Fruit fly (Drosophila melanogaster) whole organism, embryonic: Measurements from ENCODE around the gene CG15528.

Experiments used
- Adf1 ChIP-seq: fragments of 200-800 bp; sonication (Bioruptor generic); IDR thresholded peaks from 2 replicates; pipeline ENCODE4 v1.3.6; 2022; ENCODE audit warnings: missing biosample characterization, missing genetic modification characterization
- Aef1 ChIP-seq: fragments of 200-800 bp; sonication (Bioruptor generic); IDR thresholded peaks from 3 replicates; pipeline ENCODE4 v1.3.6; 2022; ENCODE audit warnings: missing biosample characterization, missing genetic modification characterization
- CG10959 ChIP-seq: fragments of 200-800 bp; sonication (Bioruptor generic); IDR thresholded peaks from 2 replicates; pipeline ENCODE4 v1.3.6; 2022; ENCODE audit warnings: missing biosample characterization, missing genetic modification characterization
- CG11085 ChIP-seq: fragments of 200-800 bp; sonication (Bioruptor generic); IDR thresholded peaks from 2 replicates; pipeline ENCODE4 v1.3.6; 2022; ENCODE audit warnings: missing biosample characterization, missing genetic modification characterization
- CG11247 ChIP-seq: fragments of 200-800 bp; sonication (Bioruptor generic); IDR thresholded peaks from 2 replicates; pipeline ENCODE4 v1.3.6; 2022; ENCODE audit warnings: missing biosample characterization, missing genetic modification characterization
- CG11504 ChIP-seq: fragments of 200-800 bp; sonication (Bioruptor generic); optimal IDR thresholded peaks from 3 replicates; lab custom pipeline; 2019; ENCODE audit warnings: missing biosample characterization, mild to moderate bottlenecking, missing genetic modification characterization, moderate library complexity
- CG11696 ChIP-seq: fragments of 200-800 bp; sonication (Bioruptor generic); IDR thresholded peaks from 2 replicates; pipeline ENCODE4 v1.3.6; 2022; ENCODE audit warnings: missing biosample characterization, missing genetic modification characterization
- CG12219 ChIP-seq: fragments of 200-800 bp; sonication (Bioruptor generic); optimal IDR thresholded peaks from 3 replicates; lab custom pipeline; 2018; ENCODE audit warnings: missing biosample characterization, mild to moderate bottlenecking, missing genetic modification characterization
- CG13287 ChIP-seq: fragments of 200-800 bp; sonication (Bioruptor generic); IDR thresholded peaks from 2 replicates; pipeline ENCODE4 v1.3.6; 2022; ENCODE audit warnings: missing biosample characterization, missing genetic modification characterization; ENCODE audit not compliant: partially characterized antibody
- CG15514 ChIP-seq: fragments of 200-800 bp; sonication (Bioruptor generic); optimal IDR thresholded peaks from 3 replicates; lab custom pipeline; 2017; ENCODE audit warnings: missing biosample characterization, missing genetic modification characterization, mild to moderate bottlenecking, moderate library complexity, missing genetic modification reagents
- CG1647 ChIP-seq: fragments of 200-800 bp; sonication (Bioruptor generic); optimal IDR thresholded peaks from 3 replicates; lab custom pipeline; 2016; ENCODE audit warnings: missing biosample characterization, missing genetic modification characterization
- CG16863 ChIP-seq: fragments of 200-800 bp; sonication (Bioruptor generic); optimal IDR thresholded peaks from 3 replicates; lab custom pipeline; 2016; ENCODE audit warnings: missing biosample characterization, missing genetic modification characterization
- CG17361 ChIP-seq: fragments of 200-800 bp; sonication (Bioruptor generic); IDR thresholded peaks from 3 replicates; pipeline ENCODE4 v1.3.6; 2022; ENCODE audit warnings: missing biosample characterization, missing genetic modification characterization
- CG18764 ChIP-seq: fragments of 200-800 bp; sonication (Bioruptor generic); optimal IDR thresholded peaks from 3 replicates; lab custom pipeline; 2016; ENCODE audit warnings: missing biosample characterization, missing genetic modification characterization
- CG3726 ChIP-seq: fragments of 200-800 bp; sonication (Bioruptor generic); IDR thresholded peaks from 3 replicates; pipeline ENCODE4, ENCODE4 v1.3.6; 2022; ENCODE audit warnings: missing biosample characterization, missing genetic modification characterization
- CG4360 ChIP-seq: fragments of 200-800 bp; sonication (Bioruptor generic); IDR thresholded peaks from 2 replicates; pipeline ENCODE4 v1.3.6; 2022; ENCODE audit warnings: missing biosample characterization, missing genetic modification characterization
- CG43689 ChIP-seq: fragments of 200-800 bp; sonication (Bioruptor generic); IDR thresholded peaks from 2 replicates; pipeline ENCODE4 v1.3.6; 2022; ENCODE audit warnings: missing biosample characterization, missing genetic modification characterization
- CG5953 ChIP-seq: fragments of 200-800 bp; sonication (Bioruptor generic); IDR thresholded peaks from 2 replicates; pipeline ENCODE4 v1.3.6; 2022; ENCODE audit warnings: missing biosample characterization, missing genetic modification characterization
- CG8089 ChIP-seq: fragments of 200-800 bp; sonication (Bioruptor generic); optimal IDR thresholded peaks from 3 replicates; lab custom pipeline; 2016; ENCODE audit warnings: missing biosample characterization, missing genetic modification characterization
- CG8765 ChIP-seq: fragments of 200-800 bp; sonication (Bioruptor generic); IDR thresholded peaks from 2 replicates; pipeline ENCODE4 v1.3.6; 2022; ENCODE audit warnings: missing biosample characterization, missing genetic modification characterization
- CG8944 ChIP-seq: fragments of 200-800 bp; sonication (Bioruptor generic); optimal IDR thresholded peaks from 3 replicates; lab custom pipeline; 2016; ENCODE audit warnings: missing biosample characterization, missing genetic modification characterization
- CG9609 ChIP-seq: fragments of 200-800 bp; sonication (Bioruptor generic); optimal IDR thresholded peaks from 3 replicates; lab custom pipeline; 2016; ENCODE audit warnings: missing biosample characterization, missing genetic modification characterization
- CG9932 ChIP-seq: fragments of 200-800 bp; sonication (Bioruptor generic); IDR thresholded peaks from 2 replicates; pipeline ENCODE4 v1.3.6; 2022; ENCODE audit warnings: missing biosample characterization, missing genetic modification characterization
- Deaf1 ChIP-seq: fragments of 200-800 bp; optimal IDR thresholded peaks from 3 replicates; lab custom pipeline; 2019; ENCODE audit warnings: missing biosample characterization, mild to moderate bottlenecking, missing genetic modification characterization, moderate library complexity
- Dref ChIP-seq: fragments of 200-800 bp; sonication (Bioruptor generic); IDR thresholded peaks from 2 replicates; pipeline ENCODE4 v1.3.6; 2022; ENCODE audit warnings: missing biosample characterization, missing genetic modification characterization
- ERR ChIP-seq: fragments of 200-800 bp; sonication (Bioruptor generic); optimal IDR thresholded peaks from 2 replicates; lab custom pipeline; 2016; ENCODE audit warnings: missing biosample characterization, missing genetic modification characterization
- Fer1 ChIP-seq: fragments of 200-800 bp; sonication (Bioruptor generic); optimal IDR thresholded peaks from 2 replicates; lab custom pipeline; 2017; ENCODE audit warnings: missing biosample characterization, mild to moderate bottlenecking, missing genetic modification characterization
- HLH3B ChIP-seq: fragments of 200-800 bp; sonication (Bioruptor generic); IDR thresholded peaks from 2 replicates; pipeline ENCODE4 v1.3.6; 2022; ENCODE audit warnings: missing biosample characterization, missing genetic modification characterization
- Lhr ChIP-seq: fragments of 200-800 bp; sonication (Bioruptor generic); optimal IDR thresholded peaks from 3 replicates; lab custom pipeline; 2017; ENCODE audit warnings: mild to moderate bottlenecking, missing biosample characterization, missing genetic modification reagents, missing genetic modification characterization
- Lim3 ChIP-seq: fragments of 200-800 bp; sonication (Bioruptor generic); IDR thresholded peaks from 2 replicates; pipeline ENCODE4 v1.3.6; 2022; ENCODE audit warnings: missing biosample characterization, missing genetic modification characterization
- Meics ChIP-seq: fragments of 200-800 bp; sonication (Bioruptor generic); optimal IDR thresholded peaks from 2 replicates; lab custom pipeline; 2017; ENCODE audit warnings: missing biosample characterization, mild to moderate bottlenecking, missing genetic modification characterization
- NC2α ChIP-seq: fragments of 200-800 bp; sonication (Bioruptor generic); optimal IDR thresholded peaks from 2 replicates; lab custom pipeline; 2016; ENCODE audit warnings: missing biosample characterization, missing genetic modification characterization
- NFAT ChIP-seq: fragments of 200-800 bp; sonication (Bioruptor generic); IDR thresholded peaks from 2 replicates; pipeline ENCODE4 v1.3.6; 2022; ENCODE audit warnings: missing biosample characterization, missing genetic modification characterization
- bigmax ChIP-seq: fragments of 200-800 bp; sonication (Bioruptor generic); optimal IDR thresholded peaks from 2 replicates; lab custom pipeline; 2018; ENCODE audit warnings: missing biosample characterization, mild to moderate bottlenecking, missing genetic modification characterization
- grn ChIP-seq: fragments of 200-800 bp; sonication (Bioruptor generic); optimal IDR thresholded peaks from 3 replicates; lab custom pipeline; 2017; ENCODE audit warnings: missing biosample characterization, missing genetic modification characterization
- gsb ChIP-seq: fragments of 200-800 bp; sonication (Bioruptor generic); IDR thresholded peaks from 2 replicates; pipeline ENCODE4 v1.3.6; 2022; ENCODE audit warnings: missing biosample characterization, missing genetic modification characterization
- hb ChIP-seq: fragments of 200-800 bp; sonication (Bioruptor generic); IDR thresholded peaks from 3 replicates; pipeline ENCODE4 v1.3.6; 2022; ENCODE audit warnings: missing biosample characterization, missing genetic modification characterization; ENCODE audit not compliant: partially characterized antibody
- jing ChIP-seq: fragments of 200-800 bp; sonication (Bioruptor generic); optimal IDR thresholded peaks from 2 replicates; lab custom pipeline; 2018; ENCODE audit warnings: missing biosample characterization, mild to moderate bottlenecking, missing genetic modification characterization
- maf-S ChIP-seq: fragments of 200-800 bp; sonication (Bioruptor generic); optimal IDR thresholded peaks from 2 replicates; lab custom pipeline; 2016; ENCODE audit warnings: missing biosample characterization, missing genetic modification characterization
- mam ChIP-seq: fragments of 200-800 bp; sonication (Bioruptor generic); optimal IDR thresholded peaks from 3 replicates; lab custom pipeline; 2016; ENCODE audit warnings: missing biosample characterization, missing genetic modification characterization
- nom ChIP-seq: fragments of 200-800 bp; sonication (Bioruptor generic); optimal IDR thresholded peaks from 2 replicates; lab custom pipeline; 2017; ENCODE audit warnings: missing biosample characterization, missing genetic modification characterization, mild to moderate bottlenecking, moderate library complexity, missing genetic modification reagents
- pb ChIP-seq: fragments of 200-800 bp; sonication (Bioruptor generic); optimal IDR thresholded peaks from 3 replicates; lab custom pipeline; 2016; ENCODE audit warnings: missing biosample characterization, missing genetic modification characterization
- pum ChIP-seq: fragments of 200-800 bp; sonication (Bioruptor generic); optimal IDR thresholded peaks from 2 replicates; lab custom pipeline; 2016; ENCODE audit warnings: missing biosample characterization, missing genetic modification characterization
- pzg ChIP-seq: fragments of 200-800 bp; sonication (Bioruptor generic); optimal IDR thresholded peaks from 3 replicates; lab custom pipeline; 2018; ENCODE audit warnings: missing biosample characterization, mild to moderate bottlenecking, missing genetic modification characterization, moderate library complexity
- sim ChIP-seq: fragments of 200-800 bp; sonication (Bioruptor generic); IDR thresholded peaks from 2 replicates; pipeline ENCODE4 v1.3.6; 2022; ENCODE audit warnings: missing biosample characterization, missing genetic modification characterization
- slbo ChIP-seq: fragments of 200-800 bp; sonication (Bioruptor generic); IDR thresholded peaks from 2 replicates; pipeline ENCODE4 v1.3.6; 2022; ENCODE audit warnings: missing biosample characterization, missing genetic modification characterization
- sob ChIP-seq: fragments of 200-800 bp; sonication (Bioruptor generic); IDR thresholded peaks from 2 replicates; pipeline ENCODE4 v1.3.6; 2022; ENCODE audit warnings: missing biosample characterization, missing genetic modification characterization
- sug ChIP-seq: fragments of 200-800 bp; optimal IDR thresholded peaks from 2 replicates; lab custom pipeline; 2019; ENCODE audit warnings: missing biosample characterization, mild to moderate bottlenecking, missing genetic modification characterization, moderate library complexity
- vvl ChIP-seq: fragments of 200-800 bp; sonication (Bioruptor generic); IDR thresholded peaks from 2 replicates; pipeline ENCODE4 v1.3.6; 2022; ENCODE audit warnings: missing biosample characterization, missing genetic modification characterization
- zf30C ChIP-seq: fragments of 200-800 bp; sonication (Bioruptor generic); optimal IDR thresholded peaks from 3 replicates; lab custom pipeline; 2018; ENCODE audit warnings: missing biosample characterization, mild to moderate bottlenecking, missing genetic modification characterization

CG15528 gene

dm6 chr3R:30021559-30022451 is 30.1 kb downstream of the CG15528 start, which contains the start of gene Mgat2 (continued):
- TF ChIP-seq sim (GFP tag; lab: Robert Waterston, UW): no peak
- TF ChIP-seq zf30C: no peak
- TF ChIP-seq Meics (GFP tag; lab: Kevin White, UChicago): no peak
- TF ChIP-seq slbo (GFP tag; lab: Robert Waterston, UW): no peak
- peak; percentile 61; the same call in 1 of the 2 replicates for TF ChIP-seq Adf1
- peak; percentile 81 for TF ChIP-seq Deaf1 (tag; lab: Kevin White, UChicago)
- peak; percentile 65 for TF ChIP-seq nom
- no peak for TF ChIP-seq Lhr (GFP tag; lab: Kevin White, UChicago)
- peak; percentile 15 for TF ChIP-seq bigmax (GFP tag; lab: Kevin White, UChicago)
- no peak for TF ChIP-seq ERR
- no peak for TF ChIP-seq NC2α (GFP tag; lab: Kevin White, UChicago)
- TF ChIP-seq CG8765 (GFP tag; lab: Robert Waterston, UW): no peak
- no peak for TF ChIP-seq CG10959 (GFP tag; lab: Robert Waterston, UW)
- no peak for TF ChIP-seq CG9609
- no peak for TF ChIP-seq NFAT (GFP tag; lab: Robert Waterston, UW)
- 0 out of 2 replicates have a peak, but pooled peaks have one; percentile 7 for TF ChIP-seq CG11696 (GFP tag; lab: Robert Waterston, UW)
- TF ChIP-seq CG5953: no peak
- peak; percentile 84 for TF ChIP-seq vvl (GFP tag; lab: Robert Waterston, UW)
- peak; percentile 93 for TF ChIP-seq CG13287 (GFP tag; lab: Robert Waterston, UW)
- peak; percentile 77 for TF ChIP-seq Dref
- TF ChIP-seq CG11504: no peak
- TF ChIP-seq CG3726 (GFP tag; lab: Robert Waterston, UW): no peak
- peak; percentile 25 for TF ChIP-seq pb
- TF ChIP-seq Fer1 (GFP tag; lab: Kevin White, UChicago): peak; percentile 74
- TF ChIP-seq CG11085 (GFP tag; lab: Robert Waterston, UW): no peak
- peak; percentile 92 for TF ChIP-seq CG4360 (GFP tag; lab: Robert Waterston, UW)
- TF ChIP-seq Lim3 (GFP tag; lab: Robert Waterston, UW): no peak
- peak; percentile 23; the same call in 1 of the 2 replicates for TF ChIP-seq CG9932 (GFP tag; lab: Robert Waterston, UW)
- peak; percentile 59 for TF ChIP-seq CG12219 (GFP tag; lab: Kevin White, UChicago)
- TF ChIP-seq CG18764 (GFP tag; lab: Kevin White, UChicago): no peak
- no peak for TF ChIP-seq CG1647 (GFP tag; lab: Kevin White, UChicago)
- no peak for TF ChIP-seq CG15514
- TF ChIP-seq CG8089 (GFP tag; lab: Kevin White, UChicago): no peak
- no peak for TF ChIP-seq mam (GFP tag; lab: Kevin White, UChicago)
- no peak for TF ChIP-seq CG8944 (GFP tag; lab: Kevin White, UChicago)
- TF ChIP-seq maf-S (GFP tag; lab: Kevin White, UChicago): no peak
- TF ChIP-seq jing: no peak
- TF ChIP-seq CG16863 (GFP tag; lab: Kevin White, UChicago): peak; percentile 97
- peak; percentile 5; the same call in 1 of the 3 replicates for TF ChIP-seq CG17361 (GFP tag; lab: Robert Waterston, UW)
- no peak; the same call in 2 of the 3 replicates for TF ChIP-seq Aef1 (GFP tag; lab: Robert Waterston, UW)
- no peak for TF ChIP-seq gsb (GFP tag; lab: Robert Waterston, UW)
- TF ChIP-seq sug: peak; percentile 55
- peak; percentile 75 for TF ChIP-seq hb (GFP tag; lab: Robert Waterston, UW)
- no peak for TF ChIP-seq CG11247
- TF ChIP-seq CG43689 (GFP tag; lab: Robert Waterston, UW): no peak
- TF ChIP-seq sob: peak; percentile 37; the same call in 1 of the 2 replicates
- peak; percentile 24 for TF ChIP-seq pzg (GFP tag; lab: Kevin White, UChicago)
- TF ChIP-seq grn: peak; percentile 27
- TF ChIP-seq HLH3B: no peak
- TF ChIP-seq pum (GFP tag; lab: Kevin White, UChicago): no peak
